Fruit fly (Drosophila melanogaster) whole organism, prepupa: ENCODE data around the gene CG44002.

Experiments
- CG11762 ChIP-seq: fragments of 200-800 bp; sonication (Bioruptor generic); optimal IDR thresholded peaks from 3 replicates; lab custom pipeline; 2016; ENCODE audit warnings: missing biosample characterization, missing genetic modification characterization; ENCODE audit not compliant: insufficient read depth
- CG16779 ChIP-seq: fragments of 200-800 bp; sonication (Bioruptor generic); optimal IDR thresholded peaks from 3 replicates; lab custom pipeline; 2017; ENCODE audit warnings: missing biosample characterization, mild to moderate bottlenecking, missing genetic modification characterization
- CG6163 ChIP-seq: fragments of 200-800 bp; sonication (Bioruptor generic); IDR thresholded peaks from 3 replicates; pipeline ENCODE4 v1.3.6; 2022; ENCODE audit warnings: missing biosample characterization, missing genetic modification characterization
- CG6808 ChIP-seq: fragments of 200-800 bp; sonication (Bioruptor generic); optimal IDR thresholded peaks from 3 replicates; lab custom pipeline; 2017; ENCODE audit warnings: missing biosample characterization, missing genetic modification characterization, mild to moderate bottlenecking, moderate library complexity, missing genetic modification reagents
- Eip75B ChIP-seq: fragments of 200-800 bp; sonication (Bioruptor generic); optimal IDR thresholded peaks from 3 replicates; lab custom pipeline; 2016; ENCODE audit warnings: missing biosample characterization, missing genetic modification characterization
- Sox102F ChIP-seq: fragments of 200-800 bp; sonication (Bioruptor generic); optimal IDR thresholded peaks from 2 replicates; lab custom pipeline; 2016; ENCODE audit warnings: missing biosample characterization, mild to moderate bottlenecking, missing genetic modification characterization
- esn ChIP-seq: fragments of 200-800 bp; sonication (Bioruptor generic); optimal IDR thresholded peaks from 2 replicates; lab custom pipeline; 2016; ENCODE audit warnings: missing biosample characterization, mild to moderate bottlenecking, missing genetic modification characterization, moderate library complexity
- pdm3 ChIP-seq: fragments of 200-800 bp; sonication (Bioruptor generic); optimal IDR thresholded peaks from 3 replicates; lab custom pipeline; 2016; ENCODE audit warnings: missing biosample characterization, missing genetic modification characterization
- vri ChIP-seq: fragments of 200-800 bp; sonication (Bioruptor generic); optimal IDR thresholded peaks from 3 replicates; lab custom pipeline; 2016; ENCODE audit warnings: missing biosample characterization, mild to moderate bottlenecking, missing genetic modification characterization

DNA sequence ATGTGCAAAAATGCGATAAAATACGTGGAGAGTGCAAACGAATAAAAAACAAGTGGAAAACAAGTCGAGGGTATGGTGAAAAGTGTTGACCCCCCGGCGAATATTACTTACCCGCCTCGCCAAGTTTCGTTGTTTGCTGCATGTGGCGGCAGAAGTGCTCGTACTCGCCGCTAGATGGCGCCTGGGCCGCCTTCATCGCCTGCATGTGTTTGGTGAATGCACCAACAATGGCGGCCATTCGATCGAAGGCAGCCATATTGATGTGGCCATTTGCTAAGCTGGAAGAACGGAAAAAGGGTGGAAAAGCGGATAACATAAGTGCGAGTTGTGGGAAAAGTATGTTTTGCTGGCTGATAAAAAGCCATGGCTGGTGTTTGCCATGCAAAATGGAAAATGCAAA is 12.3 kb upstream of the CG44002 start:
- TF ChIP-seq CG6163 (GFP tag; lab: Robert Waterston, UW) = no peak
- TF ChIP-seq CG16779 (tag; lab: Kevin White, UChicago) = no peak
- TF ChIP-seq esn (GFP tag; lab: Kevin White, UChicago) = no peak
- TF ChIP-seq Sox102F (GFP tag; lab: Kevin White, UChicago) = no peak
- TF ChIP-seq CG11762 = no peak
- no peak for TF ChIP-seq CG6808 (GFP tag; lab: Kevin White, UChicago)
- no peak for TF ChIP-seq Eip75B (GFP tag; lab: Kevin White, UChicago)
- no peak for TF ChIP-seq vri
- no peak for TF ChIP-seq pdm3 (GFP tag; lab: Kevin White, UChicago)
